Worm (Caenorhabditis elegans) whole organism, L4/young adult: ENCODE results near the gene fbxa-196.

Experiments
- W03F9.2 ChIP-seq: fragments of 150-350 bp; optimal IDR thresholded peaks from 2 replicates; lab custom pipeline; 2014; ENCODE audit warnings: missing biosample characterization, missing genetic modification characterization
- dao-5 ChIP-seq: sonication (generic microtip); optimal IDR thresholded peaks from 2 replicates; lab custom pipeline; 2016; ENCODE audit warnings: missing genotype, missing genetic modification characterization, moderate library complexity, missing compliant biosample characterization
- him-1 ChIP-seq: sonication (generic microtip); optimal IDR thresholded peaks from 2 replicates; lab custom pipeline; 2016; ENCODE audit warnings: missing genotype, missing genetic modification reagents, missing genetic modification characterization, missing compliant biosample characterization

DNA sequence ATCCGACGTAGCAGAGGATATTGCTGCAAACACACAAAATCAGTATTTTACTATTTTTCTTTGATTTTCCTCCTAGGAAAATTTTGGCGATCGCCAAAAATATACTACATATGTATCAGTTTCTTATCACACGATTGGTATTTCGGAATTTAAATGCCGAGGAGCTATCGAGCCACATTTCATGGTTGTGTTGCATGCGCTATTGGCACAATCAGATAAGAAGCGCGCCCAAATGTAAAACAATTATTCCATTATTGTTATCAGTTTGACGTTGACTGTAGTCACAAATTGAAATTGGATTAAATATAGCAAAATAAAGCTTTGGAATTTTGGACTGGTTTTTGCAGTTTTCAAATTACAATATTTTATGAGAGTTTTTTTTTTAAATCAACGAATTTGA, 49.5 kb upstream of the fbxa-196 start:
- TF ChIP-seq W03F9.2 (tag; lab: Kevin White, UChicago) = no peak
- TF ChIP-seq him-1 = no peak
- no peak for TF ChIP-seq dao-5
